Fruit fly (Drosophila melanogaster): ENCODE results near the gene Ptp10D.

dm6 chrX:11578841-11579240, 43.0 kb upstream of the Ptp10D start:
- TF ChIP-seq GATAd (GFP tag; optimal IDR thresholded peaks at IDR 0.05) (no peak), Rel (GFP tag; optimal IDR thresholded peaks at IDR 0.05) (no peak), Rel (tag; optimal IDR thresholded peaks at IDR 0.05) (no peak), Hnf4 (GFP tag; optimal IDR thresholded peaks at IDR 0.05) (no peak)
